Worm (Caenorhabditis elegans): ENCODE data around the gene T01G5.7.

Gene T01G5.7

DNA sequence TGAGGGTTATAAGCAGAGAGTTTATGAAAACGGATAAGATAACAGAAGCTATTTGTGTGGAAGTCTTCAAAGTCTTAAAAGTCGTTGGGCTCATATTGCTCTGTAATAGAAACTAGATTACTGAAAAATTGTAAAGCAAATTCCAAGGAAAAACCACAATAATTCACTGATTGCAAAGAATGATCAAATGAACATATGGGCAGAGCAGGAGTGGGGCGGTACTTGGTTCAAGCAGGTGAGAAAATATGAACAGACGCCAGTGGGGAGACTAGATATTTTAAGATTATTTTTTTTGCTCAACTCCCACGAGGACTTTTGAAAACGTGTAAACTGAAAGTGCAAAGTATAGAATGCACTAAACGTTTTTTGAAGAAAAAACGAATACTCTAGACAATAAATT is 20.7 kb downstream of the T01G5.7 start, which contains the start of gene str-171:
Gene str-171, minus strand, starts transcription at position 101 of the 400 bp plus-strand sequence.
- TF ChIP-seq F13C5.2 (tag; optimal IDR thresholded peaks at IDR 0.05) (no peak), tra-4 (tag; optimal IDR thresholded peaks at IDR 0.05) (no peak), aly-1 (tag; optimal IDR thresholded peaks at IDR 0.05) (no peak), ceh-13 (GFP tag; optimal IDR thresholded peaks at IDR 0.05) (no peak), sea-1 (GFP tag; conservative IDR thresholded peaks at IDR 0.05) (no peak), hnd-1 (tag; optimal IDR thresholded peaks at IDR 0.05) (no peak), pes-1 (GFP tag; IDR thresholded peaks at IDR 0.05) (no peak), tbx-11 (GFP tag; IDR thresholded peaks at IDR 0.05) (no peak), hmg-4 (GFP tag; optimal IDR thresholded peaks at IDR 0.05) (no peak), flt-1 (GFP tag; IDR thresholded peaks at IDR 0.05) (no peak), scrt-1 (GFP tag; IDR thresholded peaks at IDR 0.05) (no peak), ets-7 (tag; optimal IDR thresholded peaks at IDR 0.05) (no peak), hmbx-1 (tag; optimal IDR thresholded peaks at IDR 0.05) (no peak), ceh-36 (tag; optimal IDR thresholded peaks at IDR 0.05) (no peak), B0310.2 (tag; optimal IDR thresholded peaks at IDR 0.05) (no peak), tbx-37 (GFP tag; conservative IDR thresholded peaks at IDR 0.05) (no peak), ama-1 (optimal IDR thresholded peaks at IDR 0.05) (no peak)

DNA sequence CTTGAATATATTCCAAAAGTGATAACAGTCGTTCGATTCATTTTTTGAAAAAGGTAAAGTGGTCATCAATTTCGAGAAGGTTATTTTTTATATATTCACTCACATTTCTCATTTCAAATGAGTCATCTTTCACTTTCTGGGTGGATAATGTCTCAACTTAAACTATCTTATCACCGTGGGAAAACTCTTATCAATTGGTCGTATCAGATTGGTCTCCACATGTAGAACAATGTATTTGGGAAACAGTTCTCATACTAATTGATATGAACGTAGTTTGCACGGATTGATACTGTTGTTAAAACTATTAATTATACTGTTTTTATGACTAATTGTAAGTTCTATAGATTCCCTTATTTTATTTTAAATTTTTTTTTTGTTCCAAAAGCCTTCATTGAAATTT is 22.1 kb downstream of the T01G5.7 start:
- TF ChIP-seq hnd-1 (tag; optimal IDR thresholded peaks at IDR 0.05) (no peak), hmg-4 (GFP tag; optimal IDR thresholded peaks at IDR 0.05) (no peak), B0310.2 (tag; optimal IDR thresholded peaks at IDR 0.05) (no peak), sea-1 (GFP tag; conservative IDR thresholded peaks at IDR 0.05) (no peak), scrt-1 (GFP tag; IDR thresholded peaks at IDR 0.05) (no peak), ets-7 (tag; optimal IDR thresholded peaks at IDR 0.05) (no peak), tbx-11 (GFP tag; IDR thresholded peaks at IDR 0.05) (no peak), ceh-13 (GFP tag; optimal IDR thresholded peaks at IDR 0.05) (no peak), tra-4 (tag; optimal IDR thresholded peaks at IDR 0.05) (no peak), pes-1 (GFP tag; IDR thresholded peaks at IDR 0.05) (no peak), hmbx-1 (tag; optimal IDR thresholded peaks at IDR 0.05) (no peak), flt-1 (GFP tag; IDR thresholded peaks at IDR 0.05) (no peak), ama-1 (optimal IDR thresholded peaks at IDR 0.05) (no peak), ceh-36 (tag; optimal IDR thresholded peaks at IDR 0.05) (no peak), F13C5.2 (tag; optimal IDR thresholded peaks at IDR 0.05) (no peak), tbx-37 (GFP tag; conservative IDR thresholded peaks at IDR 0.05) (no peak), aly-1 (tag; optimal IDR thresholded peaks at IDR 0.05) (no peak)

DNA sequence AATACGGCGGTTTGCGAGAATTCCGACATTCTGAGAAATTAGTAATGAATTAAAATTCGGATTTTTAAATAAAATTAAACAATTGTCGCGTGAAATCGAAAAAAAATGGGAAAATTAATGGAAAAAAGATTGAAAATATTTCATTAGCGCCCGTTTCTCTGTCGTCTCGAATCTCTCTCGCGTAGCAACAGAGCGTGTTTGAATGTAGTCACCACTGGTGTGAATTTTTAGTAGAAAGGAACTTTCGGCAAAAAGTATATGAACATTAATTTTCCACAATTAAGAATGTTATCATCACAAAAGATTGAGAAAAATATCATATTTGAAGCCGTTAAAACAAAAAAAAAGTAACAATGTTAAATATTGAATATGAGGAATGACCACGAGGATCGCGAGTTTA is 25.0 kb downstream of the T01G5.7 start, which contains the start of gene aipl-1:
Gene aipl-1, minus strand, starts transcription at position 30 of the 400 bp plus-strand sequence.
- TF ChIP-seq tbx-37 (GFP tag; conservative IDR thresholded peaks at IDR 0.05) (peak; percentile 42; the same call in 1 of the 2 replicates), ceh-13 (GFP tag; optimal IDR thresholded peaks at IDR 0.05) (no peak), ceh-36 (tag; optimal IDR thresholded peaks at IDR 0.05) (no peak)

DNA sequence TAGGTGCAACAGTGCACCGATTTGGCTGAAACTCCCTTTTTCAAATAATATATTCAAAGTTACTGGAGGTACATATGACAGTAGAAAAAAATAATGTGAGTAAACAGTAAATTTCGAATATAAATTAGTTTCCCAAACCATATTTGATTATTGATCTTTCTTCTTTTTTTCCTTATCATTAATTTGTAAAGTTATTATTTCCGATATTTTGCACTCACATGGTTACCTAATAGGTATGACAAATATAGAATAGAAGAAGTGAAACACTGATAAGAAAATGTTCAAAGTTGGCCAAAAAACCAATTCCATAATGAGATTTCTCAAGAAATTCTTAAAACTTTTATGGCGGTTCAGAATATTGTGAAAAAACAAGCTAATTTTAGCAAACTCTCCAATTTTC is 28.1 kb downstream of the T01G5.7 start:
- no peak for TF ChIP-seq aly-1 (tag; optimal IDR thresholded peaks at IDR 0.05)
- TF ChIP-seq sea-1 (GFP tag; conservative IDR thresholded peaks at IDR 0.05): no peak
- no peak for TF ChIP-seq ets-7 (tag; optimal IDR thresholded peaks at IDR 0.05)
- no peak for TF ChIP-seq ceh-36 (tag; optimal IDR thresholded peaks at IDR 0.05)
- TF ChIP-seq tra-4 (tag; optimal IDR thresholded peaks at IDR 0.05): no peak
- TF ChIP-seq tbx-37 (GFP tag; conservative IDR thresholded peaks at IDR 0.05): no peak
- TF ChIP-seq F13C5.2 (tag; optimal IDR thresholded peaks at IDR 0.05): no peak
- no peak for TF ChIP-seq hmbx-1 (tag; optimal IDR thresholded peaks at IDR 0.05)
- TF ChIP-seq hnd-1 (tag; optimal IDR thresholded peaks at IDR 0.05): no peak
- no peak for TF ChIP-seq ama-1 (optimal IDR thresholded peaks at IDR 0.05)
- TF ChIP-seq B0310.2 (tag; optimal IDR thresholded peaks at IDR 0.05): no peak
- TF ChIP-seq tbx-11 (GFP tag; IDR thresholded peaks at IDR 0.05): no peak
- no peak for TF ChIP-seq hmg-4 (GFP tag; optimal IDR thresholded peaks at IDR 0.05)
- no peak for TF ChIP-seq pes-1 (GFP tag; IDR thresholded peaks at IDR 0.05)
- no peak for TF ChIP-seq ceh-13 (GFP tag; optimal IDR thresholded peaks at IDR 0.05)
- TF ChIP-seq scrt-1 (GFP tag; IDR thresholded peaks at IDR 0.05): no peak

DNA sequence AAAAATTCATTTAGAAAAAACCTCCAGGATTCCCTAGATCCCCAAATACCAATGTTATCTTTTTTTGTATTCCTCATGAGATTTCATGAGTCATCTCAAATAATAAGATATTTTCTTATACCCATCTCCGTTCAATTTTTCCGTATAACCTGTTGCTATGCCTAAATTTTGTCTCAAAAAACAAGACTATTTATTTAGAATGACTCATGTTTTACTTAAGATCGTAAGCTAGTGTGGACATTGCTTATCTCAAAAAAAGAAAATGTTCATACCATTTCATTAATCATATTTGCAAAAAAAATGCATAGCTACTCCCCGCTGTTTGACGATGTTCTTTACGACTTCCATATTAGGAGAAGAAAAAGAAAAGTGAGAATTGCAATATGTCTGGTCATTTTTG is 28.5 kb downstream of the T01G5.7 start, which contains the start of gene K08F9.3:
Gene K08F9.3, plus strand, starts transcription at position 301 of the 400 bp plus-strand sequence.
- no peak for TF ChIP-seq B0310.2 (tag; optimal IDR thresholded peaks at IDR 0.05)
- TF ChIP-seq ceh-36 (tag; optimal IDR thresholded peaks at IDR 0.05): no peak
- TF ChIP-seq tra-4 (tag; optimal IDR thresholded peaks at IDR 0.05): no peak
- no peak for TF ChIP-seq hnd-1 (tag; optimal IDR thresholded peaks at IDR 0.05)
- no peak for TF ChIP-seq ceh-13 (GFP tag; optimal IDR thresholded peaks at IDR 0.05)
- TF ChIP-seq tbx-37 (GFP tag; conservative IDR thresholded peaks at IDR 0.05): no peak
- no peak for TF ChIP-seq hmbx-1 (tag; optimal IDR thresholded peaks at IDR 0.05)
- no peak for TF ChIP-seq hmg-4 (GFP tag; optimal IDR thresholded peaks at IDR 0.05)
- TF ChIP-seq ama-1 (optimal IDR thresholded peaks at IDR 0.05): no peak
- TF ChIP-seq aly-1 (tag; optimal IDR thresholded peaks at IDR 0.05): no peak
- no peak for TF ChIP-seq ets-7 (tag; optimal IDR thresholded peaks at IDR 0.05)
- TF ChIP-seq sea-1 (GFP tag; conservative IDR thresholded peaks at IDR 0.05): no peak
- no peak for TF ChIP-seq scrt-1 (GFP tag; IDR thresholded peaks at IDR 0.05)
- no peak for TF ChIP-seq flt-1 (GFP tag; IDR thresholded peaks at IDR 0.05)

DNA sequence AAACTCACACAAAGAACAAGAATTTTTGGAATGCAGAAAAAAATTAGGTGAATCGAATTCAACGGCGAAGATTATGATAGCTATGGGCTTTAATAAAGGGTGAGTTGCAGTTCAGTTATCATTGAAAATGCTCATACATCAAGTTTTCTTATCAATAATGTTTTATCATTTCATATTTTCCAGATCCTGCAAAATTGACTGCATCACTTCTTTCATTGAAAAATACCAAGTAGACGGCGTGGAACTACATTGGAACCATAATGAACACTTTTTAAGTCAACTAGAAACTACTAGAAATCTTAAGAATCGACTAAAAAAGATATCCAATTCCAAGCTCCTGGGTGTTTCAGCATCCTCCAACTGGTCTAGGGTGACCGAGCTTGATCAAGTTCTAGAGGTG is 31.5 kb downstream of the T01G5.7 start, which contains the start of gene K08F9.1:
Gene K08F9.1, minus strand, starts transcription at position 101 of the 400 bp plus-strand sequence.
- TF ChIP-seq flt-1 (GFP tag; IDR thresholded peaks at IDR 0.05) (no peak), ceh-13 (GFP tag; optimal IDR thresholded peaks at IDR 0.05) (no peak), hnd-1 (tag; optimal IDR thresholded peaks at IDR 0.05) (no peak), B0310.2 (tag; optimal IDR thresholded peaks at IDR 0.05) (no peak), hmg-4 (GFP tag; optimal IDR thresholded peaks at IDR 0.05) (no peak), sea-1 (GFP tag; conservative IDR thresholded peaks at IDR 0.05) (no peak), ets-7 (tag; optimal IDR thresholded peaks at IDR 0.05) (no peak), F13C5.2 (tag; optimal IDR thresholded peaks at IDR 0.05) (no peak), tbx-37 (GFP tag; conservative IDR thresholded peaks at IDR 0.05) (no peak), aly-1 (tag; optimal IDR thresholded peaks at IDR 0.05) (no peak), tbx-11 (GFP tag; IDR thresholded peaks at IDR 0.05) (no peak), pes-1 (GFP tag; IDR thresholded peaks at IDR 0.05) (no peak), hmbx-1 (tag; optimal IDR thresholded peaks at IDR 0.05) (no peak), scrt-1 (GFP tag; IDR thresholded peaks at IDR 0.05) (no peak), ama-1 (optimal IDR thresholded peaks at IDR 0.05) (no peak), tra-4 (tag; optimal IDR thresholded peaks at IDR 0.05) (no peak)

DNA sequence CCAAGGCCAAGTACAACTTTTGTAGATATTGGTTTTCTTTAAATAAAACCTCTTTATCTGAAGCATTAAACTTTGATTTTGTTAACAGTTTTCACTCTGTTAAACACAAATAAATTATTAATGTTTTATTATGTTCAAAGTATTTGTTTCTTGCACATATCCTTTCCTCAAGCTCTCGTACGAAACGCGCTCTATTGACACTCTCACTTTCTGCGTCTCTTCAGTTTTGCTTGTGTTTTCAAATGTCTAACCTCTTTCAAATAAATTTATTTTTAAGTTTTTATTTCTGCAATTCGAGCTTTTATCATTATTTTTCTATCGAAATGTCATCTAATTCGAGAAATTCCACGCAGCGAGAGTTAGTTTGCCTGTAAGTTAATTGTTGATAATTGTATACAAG is 32.0 kb downstream of the T01G5.7 start, which contains the start of gene K08F9.4:
Gene K08F9.4, plus strand, starts transcription at position 222 of the 400 bp plus-strand sequence.
- TF ChIP-seq pes-1 (GFP tag; IDR thresholded peaks at IDR 0.05): no peak
- no peak for TF ChIP-seq ets-7 (tag; optimal IDR thresholded peaks at IDR 0.05)
- TF ChIP-seq hmg-4 (GFP tag; optimal IDR thresholded peaks at IDR 0.05): no peak
- no peak for TF ChIP-seq tbx-11 (GFP tag; IDR thresholded peaks at IDR 0.05)
- no peak for TF ChIP-seq F13C5.2 (tag; optimal IDR thresholded peaks at IDR 0.05)
- TF ChIP-seq hmbx-1 (tag; optimal IDR thresholded peaks at IDR 0.05): no peak
- no peak for TF ChIP-seq tra-4 (tag; optimal IDR thresholded peaks at IDR 0.05)
- no peak for TF ChIP-seq scrt-1 (GFP tag; IDR thresholded peaks at IDR 0.05)
- no peak for TF ChIP-seq B0310.2 (tag; optimal IDR thresholded peaks at IDR 0.05)
- TF ChIP-seq hnd-1 (tag; optimal IDR thresholded peaks at IDR 0.05): no peak
